Fruit fly (Drosophila melanogaster) whole organism, embryonic: ENCODE data around the gene Vm26Aa.

ENCODE experiments used
- Asciz ChIP-seq: fragments of 200-800 bp; sonication (Bioruptor generic); optimal IDR thresholded peaks from 2 replicates; lab custom pipeline; 2017; ENCODE audit warnings: missing biosample characterization, mild to moderate bottlenecking, missing genetic modification characterization, missing genetic modification reagents
- CG1024 ChIP-seq: fragments of 200-800 bp; sonication (Bioruptor generic); IDR thresholded peaks from 2 replicates; pipeline ENCODE4 v1.3.6; 2022; ENCODE audit warnings: missing biosample characterization, missing genetic modification characterization
- CG10366 ChIP-seq: fragments of 200-800 bp; sonication (Bioruptor generic); IDR thresholded peaks from 2 replicates; pipeline ENCODE4 v1.3.6; 2022; ENCODE audit warnings: missing biosample characterization, missing genetic modification characterization
- CG10462 ChIP-seq: fragments of 200-800 bp; sonication (Bioruptor generic); optimal IDR thresholded peaks from 2 replicates; lab custom pipeline; 2016; ENCODE audit warnings: missing biosample characterization, missing genetic modification characterization
- CG10979 ChIP-seq: fragments of 200-800 bp; sonication (Bioruptor generic); optimal IDR thresholded peaks from 2 replicates; lab custom pipeline; 2018; ENCODE audit warnings: missing biosample characterization, mild to moderate bottlenecking, missing genetic modification characterization, moderate library complexity
- CG12744 ChIP-seq: fragments of 200-800 bp; sonication (Bioruptor generic); optimal IDR thresholded peaks from 2 replicates; lab custom pipeline; 2016; ENCODE audit warnings: missing biosample characterization, missing genetic modification characterization
- CG13287 ChIP-seq: fragments of 200-800 bp; sonication (Bioruptor generic); IDR thresholded peaks from 2 replicates; pipeline ENCODE4 v1.3.6; 2022; ENCODE audit warnings: missing biosample characterization, missing genetic modification characterization; ENCODE audit not compliant: partially characterized antibody
- CG15073 ChIP-seq: fragments of 200-800 bp; sonication (Bioruptor generic); optimal IDR thresholded peaks from 2 replicates; lab custom pipeline; 2016; ENCODE audit warnings: missing biosample characterization, missing genetic modification characterization
- CG3995 ChIP-seq: fragments of 200-800 bp; sonication (Bioruptor generic); optimal IDR thresholded peaks from 3 replicates; lab custom pipeline; 2016; ENCODE audit warnings: missing biosample characterization, missing genetic modification characterization
- CG42726 ChIP-seq: fragments of 200-800 bp; sonication (Bioruptor generic); IDR thresholded peaks from 2 replicates; pipeline ENCODE4 v1.3.6; 2022; ENCODE audit warnings: missing biosample characterization, missing genetic modification characterization; ENCODE audit not compliant: partially characterized antibody
- CG4360 ChIP-seq: fragments of 200-800 bp; sonication (Bioruptor generic); IDR thresholded peaks from 2 replicates; pipeline ENCODE4 v1.3.6; 2022; ENCODE audit warnings: missing biosample characterization, missing genetic modification characterization
- CG4707 ChIP-seq: fragments of 200-800 bp; sonication (Bioruptor generic); optimal IDR thresholded peaks from 2 replicates; lab custom pipeline; 2018; ENCODE audit warnings: missing biosample characterization, mild to moderate bottlenecking, missing genetic modification characterization, moderate library complexity
- CG5245 ChIP-seq: fragments of 200-800 bp; sonication (Bioruptor generic); optimal IDR thresholded peaks from 3 replicates; lab custom pipeline; 2016; ENCODE audit warnings: missing biosample characterization, missing genetic modification characterization
- CG5953 ChIP-seq: fragments of 200-800 bp; sonication (Bioruptor generic); IDR thresholded peaks from 2 replicates; pipeline ENCODE4 v1.3.6; 2022; ENCODE audit warnings: missing biosample characterization, missing genetic modification characterization
- CG6683 ChIP-seq: fragments of 200-800 bp; sonication (Bioruptor generic); optimal IDR thresholded peaks from 2 replicates; lab custom pipeline; 2017; ENCODE audit warnings: missing biosample characterization, mild to moderate bottlenecking, missing genetic modification characterization, missing genetic modification reagents
- CG6765 ChIP-seq: fragments of 200-800 bp; sonication (Bioruptor generic); optimal IDR thresholded peaks from 3 replicates; lab custom pipeline; 2017; ENCODE audit warnings: missing biosample characterization, mild to moderate bottlenecking, missing genetic modification characterization
- CG8290 ChIP-seq, 3 experiments: fragments of 200-800 bp; sonication (Bioruptor generic); optimal IDR thresholded peaks; 2 replicates each; lab custom pipeline; 2016 to 2019; ENCODE audit warnings: missing biosample characterization in 3 of 3, missing genetic modification characterization in 3 of 3, mild to moderate bottlenecking in 2 of 3, moderate library complexity in 1 of 3
- CkIIα-i1 ChIP-seq: fragments of 200-800 bp; sonication (Bioruptor generic); IDR thresholded peaks from 2 replicates; pipeline ENCODE4 v1.3.6; 2022; ENCODE audit warnings: missing biosample characterization, missing genetic modification characterization
- Doc2 ChIP-seq: fragments of 200-800 bp; sonication (Bioruptor generic); IDR thresholded peaks from 2 replicates; pipeline ENCODE4 v1.3.6; 2022; ENCODE audit warnings: missing biosample characterization, missing genetic modification characterization
- ERR ChIP-seq: fragments of 200-800 bp; sonication (Bioruptor generic); optimal IDR thresholded peaks from 2 replicates; lab custom pipeline; 2016; ENCODE audit warnings: missing biosample characterization, missing genetic modification characterization
- GATAe ChIP-seq: fragments of 200-800 bp; sonication (Bioruptor generic); conservative IDR thresholded peaks from 2 replicates; pipeline ENCODE4 v1.3.6; 2022; ENCODE audit warnings: missing biosample characterization, missing genetic modification characterization
- Hand ChIP-seq: fragments of 200-800 bp; sonication (Bioruptor generic); optimal IDR thresholded peaks from 2 replicates; lab custom pipeline; 2017; ENCODE audit warnings: mild to moderate bottlenecking, missing biosample characterization, missing genetic modification reagents, missing genetic modification characterization
- Hmx ChIP-seq: fragments of 200-800 bp; sonication (Bioruptor generic); optimal IDR thresholded peaks from 2 replicates; lab custom pipeline; 2016; ENCODE audit warnings: missing biosample characterization, missing genetic modification characterization
- Jarid2 ChIP-seq: fragments of 200-800 bp; sonication (Bioruptor generic); optimal IDR thresholded peaks from 3 replicates; lab custom pipeline; 2017; ENCODE audit warnings: mild to moderate bottlenecking, missing biosample characterization, missing genetic modification reagents, missing genetic modification characterization
- Lhr ChIP-seq: fragments of 200-800 bp; sonication (Bioruptor generic); optimal IDR thresholded peaks from 3 replicates; lab custom pipeline; 2017; ENCODE audit warnings: mild to moderate bottlenecking, missing biosample characterization, missing genetic modification reagents, missing genetic modification characterization
- Rx ChIP-seq: fragments of 200-800 bp; sonication (Bioruptor generic); IDR thresholded peaks from 2 replicates; pipeline ENCODE4 v1.3.6; 2022; ENCODE audit warnings: missing biosample characterization, missing genetic modification characterization
- Six4 ChIP-seq: fragments of 200-800 bp; sonication (Bioruptor generic); optimal IDR thresholded peaks from 2 replicates; lab custom pipeline; 2016; ENCODE audit warnings: missing biosample characterization, missing genetic modification characterization
- Taf1 ChIP-seq: fragments of 200-800 bp; sonication (Bioruptor generic); IDR thresholded peaks from 2 replicates; pipeline ENCODE4 v1.3.6; 2022; ENCODE audit warnings: missing biosample characterization, missing genetic modification characterization
- abd-A ChIP-seq: fragments of 200-800 bp; sonication (Bioruptor generic); optimal IDR thresholded peaks from 3 replicates; lab custom pipeline; 2019; ENCODE audit warnings: missing biosample characterization, mild to moderate bottlenecking, missing genetic modification characterization, moderate library complexity
- az2 ChIP-seq: fragments of 200-800 bp; sonication (Bioruptor generic); optimal IDR thresholded peaks from 3 replicates; lab custom pipeline; 2016; ENCODE audit warnings: missing biosample characterization, missing genetic modification characterization
- bab2 ChIP-seq: fragments of 200-800 bp; sonication (Bioruptor generic); optimal IDR thresholded peaks from 2 replicates; lab custom pipeline; 2016; ENCODE audit warnings: missing biosample characterization, missing genetic modification characterization
- br ChIP-seq: fragments of >200 bp; optimal IDR thresholded peaks from 2 replicates; lab custom pipeline; 2017
- ems ChIP-seq: fragments of 200-800 bp; sonication (Bioruptor generic); optimal IDR thresholded peaks from 3 replicates; lab custom pipeline; 2016; ENCODE audit warnings: missing biosample characterization, missing genetic modification characterization
- fd102C ChIP-seq: fragments of 200-800 bp; sonication (Bioruptor generic); optimal IDR thresholded peaks from 2 replicates; lab custom pipeline; 2018; ENCODE audit warnings: missing biosample characterization, mild to moderate bottlenecking, missing genetic modification characterization, moderate library complexity
- fd3F ChIP-seq: fragments of 200-800 bp; sonication (Bioruptor generic); optimal IDR thresholded peaks from 2 replicates; lab custom pipeline; 2018; ENCODE audit warnings: missing biosample characterization, mild to moderate bottlenecking, missing genetic modification characterization, moderate library complexity
- fu2 ChIP-seq: fragments of 200-800 bp; sonication (Bioruptor generic); optimal IDR thresholded peaks from 2 replicates; lab custom pipeline; 2016; ENCODE audit warnings: missing biosample characterization, missing genetic modification characterization
- gsb ChIP-seq: fragments of 200-800 bp; sonication (Bioruptor generic); IDR thresholded peaks from 2 replicates; pipeline ENCODE4 v1.3.6; 2022; ENCODE audit warnings: missing biosample characterization, missing genetic modification characterization
- h ChIP-seq: fragments of >200 bp; optimal IDR thresholded peaks from 2 replicates; lab custom pipeline; 2017
- ham ChIP-seq: fragments of 200-800 bp; sonication (Bioruptor generic); IDR thresholded peaks from 2 replicates; pipeline ENCODE4 v1.3.6; 2022; ENCODE audit warnings: missing biosample characterization, missing genetic modification characterization
- hbn ChIP-seq: fragments of 200-800 bp; sonication (Bioruptor generic); IDR thresholded peaks from 2 replicates; pipeline ENCODE4 v1.3.6; 2022; ENCODE audit warnings: missing biosample characterization, missing genetic modification characterization; ENCODE audit not compliant: partially characterized antibody
- hth ChIP-seq: fragments of >200 bp; optimal IDR thresholded peaks from 2 replicates; lab custom pipeline; 2017; ENCODE audit warnings: inconsistent platforms
- jing ChIP-seq: fragments of 200-800 bp; sonication (Bioruptor generic); optimal IDR thresholded peaks from 2 replicates; lab custom pipeline; 2018; ENCODE audit warnings: missing biosample characterization, mild to moderate bottlenecking, missing genetic modification characterization
- org-1 ChIP-seq: fragments of 200-800 bp; sonication (Bioruptor generic); optimal IDR thresholded peaks from 2 replicates; lab custom pipeline; 2017; ENCODE audit warnings: missing biosample characterization, missing genetic modification characterization
- pan ChIP-seq, 4 experiments: fragments of >200 bp in 3 of 4; fragments of 200-800 bp in 1 of 4; sonication (Bioruptor generic) in 1 of 4; optimal IDR thresholded peaks in 3 of 4; IDR thresholded peaks in 1 of 4; 2 replicates each; pipeline versions ENCODE4 v1.3.6 to Lab custom; 2017 to 2022; ENCODE audit warnings: missing biosample characterization in 2 of 4, missing genetic modification characterization in 2 of 4, mixed read lengths in 1 of 4
- phol ChIP-seq: fragments of 200-800 bp; sonication (Bioruptor generic); optimal IDR thresholded peaks from 3 replicates; lab custom pipeline; 2018; ENCODE audit warnings: missing biosample characterization, mild to moderate bottlenecking, missing genetic modification characterization, moderate library complexity
- prd ChIP-seq, 3 experiments: fragments of >200 bp in 2 of 3; fragments of 200-800 bp in 1 of 3; sonication (Bioruptor generic) in 1 of 3; optimal IDR thresholded peaks in 2 of 3; IDR thresholded peaks in 1 of 3; 2 replicates in 2 of 3; 3 replicates in 1 of 3; pipeline versions ENCODE4 v1.3.6 to Lab custom; 2017 to 2022; ENCODE audit warnings: missing biosample characterization in 1 of 3, missing genetic modification characterization in 1 of 3
- tin ChIP-seq: fragments of 200-800 bp; sonication (Bioruptor generic); optimal IDR thresholded peaks from 3 replicates; lab custom pipeline; 2016; ENCODE audit warnings: missing biosample characterization, missing genetic modification characterization
- trh ChIP-seq: fragments of 200-800 bp; sonication (Bioruptor generic); optimal IDR thresholded peaks from 2 replicates; lab custom pipeline; 2016; ENCODE audit warnings: missing biosample characterization, missing genetic modification characterization
- z ChIP-seq: fragments of 200-800 bp; sonication (Bioruptor generic); IDR thresholded peaks from 3 replicates; pipeline ENCODE4 v1.3.6; 2022; ENCODE audit warnings: missing biosample characterization, missing genetic modification characterization

The Vm26Aa gene

dm6 chr2L:5948775-5949526 is 11.2 kb downstream of the Vm26Aa start, which contains the start of gene CG9044 (continued):
- TF ChIP-seq trh (GFP tag; lab: Kevin White, UChicago) = peak; percentile 52
- TF ChIP-seq CG12744 (GFP tag; lab: Kevin White, UChicago) = no peak
- no peak for TF ChIP-seq h (lab: Kevin White, UChicago)
- no peak for TF ChIP-seq ERR
- TF ChIP-seq CG3995 = peak; percentile 79
- TF ChIP-seq tin = peak; percentile 36
- TF ChIP-seq CG5245 = no peak
- no peak for TF ChIP-seq Hand
- TF ChIP-seq hth (lab: Kevin White, UChicago) = no peak
- TF ChIP-seq jing (GFP tag; lab: Kevin White, UChicago) = no peak
- TF ChIP-seq CG10979 (tag; lab: Kevin White, UChicago) = peak; percentile 21
- peak; percentile 70 for TF ChIP-seq fu2
- TF ChIP-seq org-1 (GFP tag; lab: Kevin White, UChicago) = no peak
- TF ChIP-seq CG10462 (GFP tag; lab: Kevin White, UChicago) = no peak
- no peak for TF ChIP-seq Taf1 (GFP tag; lab: Robert Waterston, UW)
- peak; percentile 46 for TF ChIP-seq fd3F (GFP tag; lab: Kevin White, UChicago)
- no peak for TF ChIP-seq z (GFP tag; lab: Robert Waterston, UW)
- no peak for TF ChIP-seq CkIIα-i1 (GFP tag; lab: Robert Waterston, UW)
- no peak for TF ChIP-seq CG5953 (GFP tag; lab: Robert Waterston, UW)
- peak; percentile 7 for TF ChIP-seq Six4
- TF ChIP-seq CG8290 (GFP tag; optimal IDR thresholded peaks at IDR 0.05; lab: Kevin White, UChicago) = peak; percentile 60
- TF ChIP-seq CG8290 (tag; optimal IDR thresholded peaks at IDR 0.05; lab: Kevin White, UChicago) = no peak
- peak; percentile 30 for TF ChIP-seq ems (GFP tag; lab: Kevin White, UChicago)
- peak; percentile 91 for TF ChIP-seq CG13287
- no peak for TF ChIP-seq prd (optimal IDR thresholded peaks at IDR 0.05; lab: Kevin White, UChicago)
- peak; percentile 60 for TF ChIP-seq prd (GFP tag; IDR thresholded peaks at IDR 0.05; lab: Robert Waterston, UW)
- no peak for TF ChIP-seq CG15073
- TF ChIP-seq ham = no peak
- TF ChIP-seq Rx (GFP tag; lab: Robert Waterston, UW) = no peak
- no peak for TF ChIP-seq fd102C
- TF ChIP-seq gsb (GFP tag; lab: Robert Waterston, UW) = no peak
- peak; percentile 86 for TF ChIP-seq hbn (GFP tag; lab: Robert Waterston, UW)
- no peak for TF ChIP-seq CG6765 (GFP tag; lab: Kevin White, UChicago)
- no peak for TF ChIP-seq Hmx (GFP tag; lab: Kevin White, UChicago)
- peak; percentile 78 for TF ChIP-seq phol (tag; lab: Kevin White, UChicago)
- TF ChIP-seq abd-A (tag; lab: Kevin White, UChicago) = no peak
- peak; percentile 46 for TF ChIP-seq Lhr (GFP tag; lab: Kevin White, UChicago)
- TF ChIP-seq Asciz (GFP tag; lab: Kevin White, UChicago) = no peak
- TF ChIP-seq CG1024 (GFP tag; lab: Robert Waterston, UW) = no peak
- TF ChIP-seq Jarid2 (GFP tag; lab: Kevin White, UChicago) = no peak
- peak; percentile 77 for TF ChIP-seq CG42726 (GFP tag; lab: Robert Waterston, UW)
- TF ChIP-seq CG10366 = 0 out of 2 replicates have a peak, but pooled peaks have one; percentile 40
- TF ChIP-seq br = no peak
- TF ChIP-seq bab2 (GFP tag; lab: Kevin White, UChicago) = peak; percentile 67
- TF ChIP-seq CG4707 = no peak
- TF ChIP-seq az2 (GFP tag; lab: Kevin White, UChicago) = peak; percentile 44
- no peak for TF ChIP-seq GATAe (GFP tag; lab: Robert Waterston, UW)
- no peak for TF ChIP-seq pan (optimal IDR thresholded peaks at IDR 0.05; lab: Kevin White, UChicago)
- no peak for TF ChIP-seq pan (GFP tag; optimal IDR thresholded peaks at IDR 0.05 in 1 of 2, IDR thresholded peaks at IDR 0.05 in 1 of 2)
- TF ChIP-seq CG6683 (GFP tag; lab: Kevin White, UChicago) = no peak
- TF ChIP-seq Doc2 (GFP tag; lab: Robert Waterston, UW) = no peak
- TF ChIP-seq CG4360 (GFP tag; lab: Robert Waterston, UW) = no peak
